Worm (Caenorhabditis elegans): ENCODE data around the gene Y9C2UA.1.

- TF ChIP-seq ama-1 (optimal IDR thresholded peaks at IDR 0.05) (no peak), B0310.2 (tag; optimal IDR thresholded peaks at IDR 0.05) (no peak), flt-1 (GFP tag; IDR thresholded peaks at IDR 0.05) (no peak), tbx-37 (GFP tag; conservative IDR thresholded peaks at IDR 0.05) (no peak), pes-1 (GFP tag; IDR thresholded peaks at IDR 0.05) (no peak)
Measured at ce11 chrII:9117789-9118242, 21.6 kb upstream of the Y9C2UA.1 start.

Data from whole organism, early embryonic.